Worm (Caenorhabditis elegans) whole organism, late embryonic: ENCODE data around the gene K03H6.4.

Experiments
- ama-1 ChIP-seq: fragments of 150-350 bp; optimal IDR thresholded peaks from 2 replicates; lab custom pipeline; 2014
- ceh-9 ChIP-seq: sonication (generic microtip); optimal IDR thresholded peaks from 2 replicates; lab custom pipeline; 2016; ENCODE audit warnings: mild to moderate bottlenecking, missing genetic modification characterization, inconsistent platforms, missing compliant biosample characterization
- che-1 ChIP-seq: sonication (generic microtip); optimal IDR thresholded peaks from 2 replicates; lab custom pipeline; 2016; ENCODE audit warnings: mild to moderate bottlenecking, missing genetic modification characterization, missing compliant biosample characterization
- dve-1 ChIP-seq: sonication (generic microtip); optimal IDR thresholded peaks from 2 replicates; lab custom pipeline; 2017; ENCODE audit warnings: antibody characterized with exemption, mild to moderate bottlenecking, missing genetic modification characterization, missing compliant biosample characterization
- fkh-10 ChIP-seq: fragments of 150-350 bp; optimal IDR thresholded peaks from 2 replicates; lab custom pipeline; 2014; ENCODE audit warnings: missing biosample characterization, missing genetic modification reagents, missing genetic modification characterization
- nfya-1 ChIP-seq: sonication (generic microtip); optimal IDR thresholded peaks from 2 replicates; lab custom pipeline; 2017; ENCODE audit warnings: missing genetic modification characterization, mild to moderate bottlenecking, missing compliant biosample characterization, antibody characterized with exemption, moderate library complexity
- nhr-11 ChIP-seq: fragments of 150-350 bp; optimal IDR thresholded peaks from 2 replicates; lab custom pipeline; 2014; ENCODE audit warnings: missing biosample characterization, missing genetic modification characterization
- npax-4 ChIP-seq: sonication (generic microtip); optimal IDR thresholded peaks from 2 replicates; lab custom pipeline; 2016; ENCODE audit warnings: missing genetic modification characterization, missing compliant biosample characterization
- pha-4 ChIP-seq: fragments of 150-350 bp; optimal IDR thresholded peaks from 2 replicates; lab custom pipeline; 2018; ENCODE audit warnings: missing biosample characterization, missing genetic modification reagents, missing genetic modification characterization
- unc-55 ChIP-seq: sonication (generic microtip); optimal IDR thresholded peaks from 2 replicates; lab custom pipeline; 2017; ENCODE audit warnings: missing biosample characterization, missing genetic modification reagents, missing genetic modification characterization

- TF ChIP-seq nhr-11 (tag; lab: Kevin White, UChicago) (no peak), nfya-1 (tag; lab: Kevin White, UChicago) (no peak), dve-1 (tag; lab: Kevin White, UChicago) (no peak), fkh-10 (GFP tag; lab: Kevin White, UChicago) (no peak), che-1 (tag; lab: Kevin White, UChicago) (no peak), pha-4 (tag; lab: Kevin White, UChicago) (no peak), ama-1 (no peak), ceh-9 (tag; lab: Kevin White, UChicago) (no peak), npax-4 (no peak), unc-55 (no peak)
These were observed 4.6 kb downstream of the K03H6.4 start, which contains the start of gene clec-172 for ce11 chrIV:1516527-1516926.
